Worm (Caenorhabditis elegans) whole organism, L3 larva: Measurements from ENCODE around the gene ifg-1.

Experiments used
- ceh-82 ChIP-seq: fragments of 150-350 bp; optimal IDR thresholded peaks from 2 replicates; lab custom pipeline; 2014; ENCODE audit warnings: missing biosample characterization, missing genetic modification characterization
- elt-2 ChIP-seq: sonication (generic microtip); optimal IDR thresholded peaks from 2 replicates; lab custom pipeline; 2016; ENCODE audit warnings: missing genetic modification reagents, mild to moderate bottlenecking, missing genetic modification characterization, missing compliant biosample characterization
- lin-15B ChIP-seq: fragments of 150-350 bp; optimal IDR thresholded peaks from 2 replicates; lab custom pipeline; 2014; ENCODE audit warnings: missing biosample characterization, missing genetic modification characterization
- mdl-1 ChIP-seq: fragments of 150-350 bp; optimal IDR thresholded peaks from 2 replicates; lab custom pipeline; 2014; ENCODE audit warnings: missing biosample characterization, missing genetic modification characterization
- nhr-11 ChIP-seq: fragments of 150-350 bp; optimal IDR thresholded peaks from 2 replicates; lab custom pipeline; 2014; ENCODE audit warnings: missing biosample characterization, missing genetic modification characterization
- nhr-12 ChIP-seq: fragments of 150-350 bp; optimal IDR thresholded peaks from 2 replicates; lab custom pipeline; 2014; ENCODE audit warnings: missing biosample characterization, missing genetic modification characterization
- nhr-77 ChIP-seq: fragments of 150-350 bp; optimal IDR thresholded peaks from 2 replicates; lab custom pipeline; 2014; ENCODE audit warnings: missing biosample characterization, missing genetic modification characterization
- pqm-1 ChIP-seq: fragments of 150-350 bp; optimal IDR thresholded peaks from 2 replicates; lab custom pipeline; 2017; ENCODE audit warnings: missing biosample characterization, missing genetic modification characterization, inconsistent platforms
- skn-1 ChIP-seq: fragments of 150-350 bp; optimal IDR thresholded peaks from 2 replicates; lab custom pipeline; 2014; ENCODE audit warnings: missing biosample characterization, missing genetic modification characterization
- unc-39 ChIP-seq: sonication (generic microtip); optimal IDR thresholded peaks from 4 replicates; lab custom pipeline; 2017; ENCODE audit warnings: missing biosample characterization, missing genetic modification characterization

DNA sequence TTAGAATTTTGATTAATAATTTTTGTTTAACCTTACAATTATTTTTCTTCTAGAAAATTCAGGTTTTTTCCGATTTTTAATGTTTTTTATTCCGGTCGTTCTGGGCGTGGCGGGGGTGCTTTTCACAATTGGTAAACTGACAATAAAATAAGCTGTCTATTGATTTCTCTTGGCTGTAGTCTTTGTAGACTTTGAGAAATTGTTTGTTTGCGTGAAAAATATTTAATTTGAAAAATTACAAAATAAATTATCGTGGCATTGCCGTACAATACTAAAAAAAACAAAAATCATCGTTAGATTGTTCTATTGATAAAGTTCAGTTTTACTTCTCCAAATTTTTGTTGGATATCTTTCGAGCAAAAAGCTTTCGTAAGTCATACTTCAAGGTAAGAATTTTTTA lies 29.5 kb downstream of the ifg-1 start, which contains the start of gene F35C11.3:
- TF ChIP-seq unc-39 (tag; lab: Kevin White, UChicago) (no peak), mdl-1 (no peak), pqm-1 (tag; lab: Kevin White, UChicago) (no peak), ceh-82 (no peak), lin-15B (tag; lab: Kevin White, UChicago) (no peak), nhr-11 (tag; lab: Kevin White, UChicago) (no peak), nhr-12 (tag; lab: Kevin White, UChicago) (no peak), nhr-77 (tag; lab: Kevin White, UChicago) (no peak), elt-2 (tag; lab: Kevin White, UChicago) (no peak), skn-1 (tag; lab: Kevin White, UChicago) (no peak)
